Worm (Caenorhabditis elegans): ENCODE results near the gene fax-1.
A peak's percentile ranks its signal among the peaks of the same experiment; 100 is the strongest.

fax-1 gene

DNA sequence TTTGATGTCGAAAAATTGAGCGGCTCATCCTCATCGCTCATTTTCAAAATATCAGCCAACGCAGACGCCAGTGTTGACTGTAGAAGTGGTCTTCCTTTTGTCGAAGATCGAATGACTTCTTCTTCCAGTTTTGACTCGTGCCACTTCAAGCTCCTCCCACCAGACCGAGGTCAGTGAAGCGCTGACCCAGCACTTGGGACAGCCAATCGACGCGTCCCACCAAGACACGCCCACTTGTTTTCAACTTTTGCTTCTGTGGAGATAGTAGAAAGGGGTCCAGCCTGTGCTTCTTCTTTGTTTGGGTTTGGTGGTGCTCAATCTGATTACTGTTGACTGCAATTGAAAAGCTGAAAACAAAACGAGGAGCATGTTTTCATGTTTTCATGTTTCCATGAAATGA lies at the start of gene fax-1:
Gene fax-1, minus strand, starts transcription at position 101 of the 400 bp plus-strand sequence.
- TF ChIP-seq tbx-37 (GFP tag; conservative IDR thresholded peaks at IDR 0.05) = no peak
- TF ChIP-seq ceh-36 (tag; optimal IDR thresholded peaks at IDR 0.05) = no peak
- no peak for TF ChIP-seq sea-1 (GFP tag; conservative IDR thresholded peaks at IDR 0.05)
- no peak for TF ChIP-seq B0310.2 (tag; optimal IDR thresholded peaks at IDR 0.05)
- TF ChIP-seq ceh-13 (GFP tag; optimal IDR thresholded peaks at IDR 0.05) = no peak
- no peak for TF ChIP-seq flt-1 (GFP tag; IDR thresholded peaks at IDR 0.05)
- TF ChIP-seq aly-1 (tag; optimal IDR thresholded peaks at IDR 0.05) = no peak
- TF ChIP-seq hmbx-1 (tag; optimal IDR thresholded peaks at IDR 0.05) = no peak
- TF ChIP-seq ets-7 (tag; optimal IDR thresholded peaks at IDR 0.05) = no peak
- no peak for TF ChIP-seq tra-4 (tag; optimal IDR thresholded peaks at IDR 0.05)
- TF ChIP-seq hmg-4 (GFP tag; optimal IDR thresholded peaks at IDR 0.05) = no peak
- no peak for TF ChIP-seq ama-1 (optimal IDR thresholded peaks at IDR 0.05)
- no peak for TF ChIP-seq F13C5.2 (tag; optimal IDR thresholded peaks at IDR 0.05)
- TF ChIP-seq pes-1 (GFP tag; IDR thresholded peaks at IDR 0.05) = no peak
- TF ChIP-seq hnd-1 (tag; optimal IDR thresholded peaks at IDR 0.05) = no peak

DNA sequence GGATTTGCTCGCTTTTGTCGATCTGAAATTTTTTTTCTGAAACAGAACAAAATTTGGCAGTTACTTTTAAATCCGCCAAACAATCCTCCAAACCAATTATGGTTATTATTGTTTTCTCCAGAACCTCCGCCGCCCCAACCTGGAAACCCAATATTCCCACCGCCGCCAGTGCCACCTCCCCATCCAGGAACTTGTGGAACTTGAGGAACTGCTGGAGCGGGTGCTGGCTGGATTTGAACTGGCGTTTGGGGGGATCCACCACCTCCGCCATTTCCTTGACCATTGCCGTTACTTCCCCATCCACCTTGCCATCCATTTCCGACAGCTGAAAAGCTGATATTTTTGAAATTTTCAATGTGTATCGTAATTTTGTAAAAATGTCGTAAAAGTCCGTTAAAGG lies 48.6 kb upstream of the fax-1 start:
- TF ChIP-seq hnd-1 (tag; optimal IDR thresholded peaks at IDR 0.05) = no peak
- no peak for TF ChIP-seq tbx-37 (GFP tag; conservative IDR thresholded peaks at IDR 0.05)
- no peak for TF ChIP-seq B0310.2 (tag; optimal IDR thresholded peaks at IDR 0.05)
- no peak for TF ChIP-seq ceh-36 (tag; optimal IDR thresholded peaks at IDR 0.05)
- no peak for TF ChIP-seq scrt-1 (GFP tag; IDR thresholded peaks at IDR 0.05)
- no peak for TF ChIP-seq flt-1 (GFP tag; IDR thresholded peaks at IDR 0.05)

DNA sequence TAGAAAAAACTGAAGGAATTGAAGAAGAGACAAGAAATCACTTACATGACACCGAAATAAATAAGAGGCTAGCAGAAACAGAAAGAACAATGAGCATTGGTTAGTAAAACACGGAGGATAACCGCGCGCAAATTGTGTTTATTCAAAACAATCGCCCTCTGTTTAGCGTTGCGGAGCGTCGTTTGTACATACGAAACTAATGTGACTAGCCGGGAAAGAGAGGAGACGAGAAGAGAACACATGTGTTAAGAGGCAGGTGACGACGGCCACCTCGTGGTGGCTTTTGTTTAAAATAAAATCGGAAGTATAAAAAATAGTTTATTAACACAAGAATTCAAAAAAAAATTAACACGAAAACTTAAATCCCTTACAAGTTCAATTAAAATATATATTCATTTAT lies 46.7 kb upstream of the fax-1 start, which contains the start of gene F40F4.7:
Gene F40F4.7, minus strand, starts transcription at position 122 of the 400 bp plus-strand sequence.
- TF ChIP-seq ceh-36 (tag; optimal IDR thresholded peaks at IDR 0.05) (no peak), B0310.2 (tag; optimal IDR thresholded peaks at IDR 0.05) (no peak), ceh-13 (GFP tag; optimal IDR thresholded peaks at IDR 0.05) (no peak), scrt-1 (GFP tag; IDR thresholded peaks at IDR 0.05) (no peak), F13C5.2 (tag; optimal IDR thresholded peaks at IDR 0.05) (peak; percentile 67), sea-1 (GFP tag; conservative IDR thresholded peaks at IDR 0.05) (no peak), tbx-37 (GFP tag; conservative IDR thresholded peaks at IDR 0.05) (no peak), hmbx-1 (tag; optimal IDR thresholded peaks at IDR 0.05) (no peak), hmg-4 (GFP tag; optimal IDR thresholded peaks at IDR 0.05) (peak; percentile 8), tra-4 (tag; optimal IDR thresholded peaks at IDR 0.05) (no peak), tbx-11 (GFP tag; IDR thresholded peaks at IDR 0.05) (no peak)

DNA sequence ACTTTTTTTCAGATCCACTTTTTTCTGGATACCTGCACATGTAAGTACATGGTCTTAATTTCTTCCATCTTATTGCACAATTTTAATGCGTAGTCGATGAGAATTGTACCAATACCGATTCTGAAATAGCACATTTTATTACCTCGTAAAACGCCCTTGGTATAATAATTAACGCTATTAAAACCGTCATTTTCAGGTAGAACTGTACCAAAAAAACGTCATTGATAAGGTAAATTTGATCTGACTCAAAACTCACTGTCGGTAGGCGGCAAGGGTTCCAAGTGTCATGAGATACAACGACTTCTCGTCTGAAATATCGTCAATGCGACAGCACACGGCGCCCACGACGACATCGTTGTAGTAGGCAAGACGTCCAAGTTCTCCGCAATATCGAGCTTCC lies 45.3 kb upstream of the fax-1 start:
- no peak for TF ChIP-seq hmg-4 (GFP tag; optimal IDR thresholded peaks at IDR 0.05)
- no peak for TF ChIP-seq tbx-11 (GFP tag; IDR thresholded peaks at IDR 0.05)
- no peak for TF ChIP-seq ama-1 (optimal IDR thresholded peaks at IDR 0.05)
- TF ChIP-seq tbx-37 (GFP tag; conservative IDR thresholded peaks at IDR 0.05) = no peak
- TF ChIP-seq flt-1 (GFP tag; IDR thresholded peaks at IDR 0.05) = no peak
- no peak for TF ChIP-seq F13C5.2 (tag; optimal IDR thresholded peaks at IDR 0.05)
- TF ChIP-seq scrt-1 (GFP tag; IDR thresholded peaks at IDR 0.05) = no peak
- TF ChIP-seq B0310.2 (tag; optimal IDR thresholded peaks at IDR 0.05) = no peak
- no peak for TF ChIP-seq pes-1 (GFP tag; IDR thresholded peaks at IDR 0.05)
- no peak for TF ChIP-seq sea-1 (GFP tag; conservative IDR thresholded peaks at IDR 0.05)
- no peak for TF ChIP-seq ceh-36 (tag; optimal IDR thresholded peaks at IDR 0.05)
- no peak for TF ChIP-seq hmbx-1 (tag; optimal IDR thresholded peaks at IDR 0.05)
- TF ChIP-seq ets-7 (tag; optimal IDR thresholded peaks at IDR 0.05) = no peak
- TF ChIP-seq hnd-1 (tag; optimal IDR thresholded peaks at IDR 0.05) = no peak
- TF ChIP-seq aly-1 (tag; optimal IDR thresholded peaks at IDR 0.05) = no peak

DNA sequence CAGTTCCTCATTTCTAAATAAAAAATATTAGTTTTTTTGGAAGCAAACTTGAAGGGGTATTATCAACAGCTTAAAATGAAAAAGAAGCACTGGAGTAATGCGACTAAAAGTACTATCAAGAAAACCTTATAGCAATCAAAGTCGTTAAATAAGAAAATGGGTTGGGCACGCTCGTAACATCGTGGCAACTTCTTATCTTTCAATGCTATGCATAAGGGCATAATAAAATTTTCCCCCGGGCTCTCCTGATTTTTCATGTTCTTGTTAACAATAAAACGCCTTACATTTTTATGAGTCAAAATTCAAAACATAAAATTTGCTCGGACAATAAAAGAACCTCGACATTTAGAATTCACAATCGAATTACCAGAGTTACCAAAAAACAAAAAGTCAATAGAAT lies 44.5 kb upstream of the fax-1 start, which contains the start of gene irg-7:
Gene irg-7, minus strand, starts transcription at position 23 of the 400 bp plus-strand sequence.
- TF ChIP-seq scrt-1 (GFP tag; IDR thresholded peaks at IDR 0.05) (no peak), tra-4 (tag; optimal IDR thresholded peaks at IDR 0.05) (no peak), hnd-1 (tag; optimal IDR thresholded peaks at IDR 0.05) (no peak), sea-1 (GFP tag; conservative IDR thresholded peaks at IDR 0.05) (no peak), hmbx-1 (tag; optimal IDR thresholded peaks at IDR 0.05) (no peak), flt-1 (GFP tag; IDR thresholded peaks at IDR 0.05) (no peak), ama-1 (optimal IDR thresholded peaks at IDR 0.05) (no peak), ets-7 (tag; optimal IDR thresholded peaks at IDR 0.05) (no peak), B0310.2 (tag; optimal IDR thresholded peaks at IDR 0.05) (no peak), tbx-11 (GFP tag; IDR thresholded peaks at IDR 0.05) (no peak), F13C5.2 (tag; optimal IDR thresholded peaks at IDR 0.05) (no peak)

DNA sequence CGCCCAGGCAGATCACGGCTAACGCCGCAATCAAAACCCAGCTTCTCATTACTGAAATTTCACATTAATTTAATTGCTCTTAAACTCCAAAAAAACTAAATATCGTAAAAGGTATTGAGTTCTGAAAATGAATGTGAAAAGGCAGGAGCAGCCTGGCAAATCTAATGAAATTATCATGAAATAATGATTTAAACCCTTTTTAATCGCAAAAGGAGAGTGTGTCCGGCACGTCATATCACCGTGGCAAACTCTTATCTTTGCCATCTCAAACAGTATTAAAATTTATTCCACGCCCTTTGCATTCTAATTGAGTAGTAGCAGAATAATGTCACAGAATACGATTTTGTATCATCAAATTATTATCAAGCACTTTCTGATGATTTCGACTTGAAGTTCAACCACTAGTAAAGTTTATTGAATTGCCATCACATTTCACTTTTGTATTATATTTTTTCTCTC lies 36.2 kb upstream of the fax-1 start, which contains the start of gene F28B4.3:
Gene F28B4.3, minus strand, starts transcription at position 51 of the 459 bp plus-strand sequence.
- TF ChIP-seq ceh-13 (GFP tag; optimal IDR thresholded peaks at IDR 0.05) = no peak
- no peak for TF ChIP-seq ceh-36 (tag; optimal IDR thresholded peaks at IDR 0.05)
- TF ChIP-seq hmbx-1 (tag; optimal IDR thresholded peaks at IDR 0.05) = no peak
- TF ChIP-seq scrt-1 (GFP tag; IDR thresholded peaks at IDR 0.05) = no peak
- TF ChIP-seq tbx-37 (GFP tag; conservative IDR thresholded peaks at IDR 0.05) = no peak
- TF ChIP-seq ama-1 (optimal IDR thresholded peaks at IDR 0.05) = no peak
- TF ChIP-seq aly-1 (tag; optimal IDR thresholded peaks at IDR 0.05) = no peak
- TF ChIP-seq sea-1 (GFP tag; conservative IDR thresholded peaks at IDR 0.05) = no peak
- TF ChIP-seq hnd-1 (tag; optimal IDR thresholded peaks at IDR 0.05) = no peak
- no peak for TF ChIP-seq flt-1 (GFP tag; IDR thresholded peaks at IDR 0.05)
- TF ChIP-seq tra-4 (tag; optimal IDR thresholded peaks at IDR 0.05) = no peak
- TF ChIP-seq hmg-4 (GFP tag; optimal IDR thresholded peaks at IDR 0.05) = no peak
- TF ChIP-seq ets-7 (tag; optimal IDR thresholded peaks at IDR 0.05) = no peak
- TF ChIP-seq pes-1 (GFP tag; IDR thresholded peaks at IDR 0.05) = no peak
- TF ChIP-seq B0310.2 (tag; optimal IDR thresholded peaks at IDR 0.05) = no peak
- no peak for TF ChIP-seq F13C5.2 (tag; optimal IDR thresholded peaks at IDR 0.05)
- no peak for TF ChIP-seq tbx-11 (GFP tag; IDR thresholded peaks at IDR 0.05)

DNA sequence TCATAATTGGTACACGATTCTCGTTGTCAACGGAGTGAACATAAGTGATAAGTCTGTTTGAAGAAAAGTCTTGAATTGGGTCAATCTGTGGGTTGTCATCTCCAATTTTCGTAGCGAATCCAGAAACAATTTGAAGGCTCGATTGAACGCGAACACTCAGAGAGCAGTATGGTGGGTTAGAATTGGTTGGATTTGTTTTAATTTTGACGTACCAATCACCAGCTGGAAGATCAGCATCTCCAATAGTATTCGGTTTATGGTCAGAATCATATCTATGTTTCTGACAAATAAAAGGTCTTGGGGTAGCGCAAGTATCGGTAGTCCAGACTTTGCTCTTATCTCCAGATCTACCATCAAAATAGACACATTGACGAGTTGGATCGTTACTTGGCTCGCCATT lies 31.4 kb upstream of the fax-1 start:
- TF ChIP-seq flt-1 (GFP tag; IDR thresholded peaks at IDR 0.05) = no peak
- TF ChIP-seq ama-1 (optimal IDR thresholded peaks at IDR 0.05) = no peak
- TF ChIP-seq sea-1 (GFP tag; conservative IDR thresholded peaks at IDR 0.05) = no peak
- no peak for TF ChIP-seq tra-4 (tag; optimal IDR thresholded peaks at IDR 0.05)
- TF ChIP-seq hmg-4 (GFP tag; optimal IDR thresholded peaks at IDR 0.05) = no peak
- no peak for TF ChIP-seq aly-1 (tag; optimal IDR thresholded peaks at IDR 0.05)
- TF ChIP-seq hmbx-1 (tag; optimal IDR thresholded peaks at IDR 0.05) = no peak
- TF ChIP-seq scrt-1 (GFP tag; IDR thresholded peaks at IDR 0.05) = no peak
